Worm (Caenorhabditis elegans) whole organism, L1 larva: ENCODE measurements around the gene T05C12.15.

ENCODE experiments used
- ama-1 ChIP-seq: fragments of 150-350 bp; optimal IDR thresholded peaks from 2 replicates; lab custom pipeline; 2014
- ceh-82 ChIP-seq, 3 experiments: fragments of 150-350 bp in 1 of 3; sonication (generic microtip) in 2 of 3; optimal IDR thresholded peaks; 2 replicates each; lab custom pipeline; 2014 to 2017; ENCODE audit warnings: missing biosample characterization in 3 of 3, missing genetic modification characterization in 3 of 3
- jun-1 ChIP-seq: fragments of 150-350 bp; optimal IDR thresholded peaks from 2 replicates; lab custom pipeline; 2014; ENCODE audit warnings: missing biosample characterization, missing genetic modification reagents, missing genetic modification characterization
- mep-1 ChIP-seq: fragments of 150-350 bp; optimal IDR thresholded peaks from 2 replicates; lab custom pipeline; 2014; ENCODE audit warnings: missing biosample characterization, missing genetic modification characterization
- nhr-12 ChIP-seq: sonication (generic microtip); optimal IDR thresholded peaks from 2 replicates; lab custom pipeline; 2017; ENCODE audit warnings: missing biosample characterization, missing genetic modification characterization
- nhr-28 ChIP-seq: fragments of 150-350 bp; optimal IDR thresholded peaks from 2 replicates; lab custom pipeline; 2014; ENCODE audit warnings: missing biosample characterization, missing genetic modification characterization
- nhr-77 ChIP-seq: fragments of 150-350 bp; optimal IDR thresholded peaks from 2 replicates; lab custom pipeline; 2014; ENCODE audit warnings: missing biosample characterization, missing genetic modification characterization
- pag-3 ChIP-seq: sonication (generic microtip); optimal IDR thresholded peaks from 2 replicates; lab custom pipeline; 2017; ENCODE audit warnings: missing genetic modification characterization, mild to moderate bottlenecking, missing compliant biosample characterization, antibody characterized with exemption, borderline replicate concordance; ENCODE audit not compliant: insufficient read depth
- snpc-4 ChIP-seq: fragments of 150-350 bp; optimal IDR thresholded peaks from 2 replicates; lab custom pipeline; 2014; ENCODE audit warnings: missing biosample characterization, missing genetic modification characterization
- sptf-1 ChIP-seq: fragments of 150-350 bp; optimal IDR thresholded peaks from 2 replicates; lab custom pipeline; 2014; ENCODE audit warnings: missing biosample characterization, missing genetic modification characterization
- unc-130 ChIP-seq: fragments of 150-350 bp; optimal IDR thresholded peaks from 2 replicates; lab custom pipeline; 2017; ENCODE audit warnings: missing biosample characterization, missing genetic modification characterization, inconsistent platforms
- unc-62 ChIP-seq: fragments of 150-350 bp; optimal IDR thresholded peaks from 2 replicates; lab custom pipeline; 2014; ENCODE audit warnings: missing biosample characterization, missing genetic modification reagents, missing genetic modification characterization
- zag-1 ChIP-seq: fragments of 150-350 bp; optimal IDR thresholded peaks from 2 replicates; lab custom pipeline; 2014; ENCODE audit warnings: missing biosample characterization, missing genetic modification characterization

- TF ChIP-seq mep-1 (tag; lab: Kevin White, UChicago) (no peak), jun-1 (tag; lab: Kevin White, UChicago) (no peak), nhr-28 (no peak), nhr-12 (tag; lab: Kevin White, UChicago) (no peak), ceh-82 (tag; optimal IDR thresholded peaks at IDR 0.05; lab: Kevin White, UChicago) (no peak), snpc-4 (tag; lab: Kevin White, UChicago) (no peak), ama-1 (no peak), zag-1 (no peak), unc-130 (tag; lab: Kevin White, UChicago) (no peak), nhr-77 (no peak), pag-3 (tag; lab: Kevin White, UChicago) (no peak), unc-62 (GFP tag; lab: Kevin White, UChicago) (no peak), sptf-1 (tag; lab: Kevin White, UChicago) (no peak)
Measured at ce11 chrII:8198503-8198902, 29.1 kb downstream of the T05C12.15 start, which contains the start of gene qua-1.
